Worm (Caenorhabditis elegans) whole organism, young adult: ENCODE results near the gene F15A4.2.
A peak's percentile ranks its signal among the peaks of the same experiment; 100 is the strongest.

Source experiments
- F33H1.4 ChIP-seq: fragments of 200-800 bp; sonication (Bioruptor generic); IDR thresholded peaks from 2 replicates; pipeline ENCODE4 v1.3.6; 2022; ENCODE audit warnings: missing genetic modification reagents, missing genetic modification characterization, missing compliant biosample characterization
- F37B4.10 ChIP-seq: fragments of 200-800 bp; sonication (Bioruptor generic); IDR thresholded peaks from 2 replicates; pipeline ENCODE4 v1.3.6; 2022; ENCODE audit warnings: missing genetic modification characterization, missing compliant biosample characterization
- F49E8.2 ChIP-seq: sonication (generic microtip); optimal IDR thresholded peaks from 3 replicates; lab custom pipeline; 2017; ENCODE audit warnings: missing genetic modification characterization, mild to moderate bottlenecking, missing compliant biosample characterization, antibody characterized with exemption, moderate library complexity; ENCODE audit not compliant: insufficient read depth
- F52B5.7 ChIP-seq: sonication (generic microtip); optimal IDR thresholded peaks from 2 replicates; lab custom pipeline; 2016; ENCODE audit warnings: mild to moderate bottlenecking, missing genetic modification characterization, missing compliant biosample characterization
- K12H6.12 ChIP-seq: fragments of 200-800 bp; sonication (Bioruptor generic); optimal IDR thresholded peaks from 2 replicates; lab custom pipeline; 2018; ENCODE audit warnings: mild to moderate bottlenecking, missing genetic modification characterization, missing compliant biosample characterization
- T07F8.4 ChIP-seq: sonication (generic microtip); optimal IDR thresholded peaks from 2 replicates; lab custom pipeline; 2016; ENCODE audit warnings: mild to moderate bottlenecking, missing genetic modification characterization, moderate library complexity, missing compliant biosample characterization
- Y56A3A.18 ChIP-seq: fragments of 200-800 bp; sonication (Bioruptor generic); IDR thresholded peaks from 2 replicates; pipeline ENCODE4 v1.3.6; 2022; ENCODE audit warnings: missing genetic modification reagents, missing genetic modification characterization, missing compliant biosample characterization
- ZK185.1 ChIP-seq: sonication (generic microtip); optimal IDR thresholded peaks from 2 replicates; lab custom pipeline; 2016; ENCODE audit warnings: mild to moderate bottlenecking, missing genetic modification characterization, missing compliant biosample characterization; ENCODE audit not compliant: poor library complexity, severe bottlenecking
- athp-1 ChIP-seq: sonication (generic microtip); optimal IDR thresholded peaks from 2 replicates; lab custom pipeline; 2017; ENCODE audit warnings: mild to moderate bottlenecking, missing genetic modification characterization, missing compliant biosample characterization
- bed-1 ChIP-seq: fragments of 200-800 bp; sonication (Bioruptor generic); IDR thresholded peaks from 2 replicates; pipeline ENCODE4 v1.3.6; 2022; ENCODE audit warnings: missing genetic modification reagents, missing genetic modification characterization, missing compliant biosample characterization
- ceh-100 ChIP-seq: fragments of 200-800 bp; sonication (Bioruptor generic); IDR thresholded peaks from 2 replicates; pipeline ENCODE4 v1.3.6; 2022; ENCODE audit warnings: missing genetic modification reagents, missing genetic modification characterization, missing compliant biosample characterization
- ceh-58 ChIP-seq: fragments of 200-800 bp; sonication (Bioruptor generic); IDR thresholded peaks from 2 replicates; pipeline ENCODE4 v1.3.6; 2022; ENCODE audit warnings: missing genetic modification characterization, missing compliant biosample characterization
- ceh-91 ChIP-seq: fragments of 200-800 bp; sonication (Bioruptor generic); IDR thresholded peaks from 2 replicates; pipeline ENCODE4 v1.3.6; 2022; ENCODE audit warnings: missing genetic modification reagents, missing genetic modification characterization, missing compliant biosample characterization
- dpl-1 ChIP-seq: fragments of 150-350 bp; optimal IDR thresholded peaks from 2 replicates; lab custom pipeline; 2014; ENCODE audit warnings: missing biosample characterization, missing genetic modification reagents, missing genetic modification characterization
- egrh-3 ChIP-seq: fragments of 200-800 bp; sonication (Bioruptor generic); IDR thresholded peaks from 2 replicates; pipeline ENCODE4 v1.3.6; 2022; ENCODE audit warnings: missing genetic modification reagents, missing genetic modification characterization, missing compliant biosample characterization
- hmg-20 ChIP-seq: fragments of 200-800 bp; sonication (Bioruptor generic); IDR thresholded peaks from 2 replicates; pipeline ENCODE4 v1.3.6; 2022; ENCODE audit warnings: missing genetic modification reagents, missing genetic modification characterization, missing compliant biosample characterization
- lag-1 ChIP-seq: fragments of 200-800 bp; sonication (Bioruptor generic); IDR thresholded peaks from 2 replicates; pipeline ENCODE4 v1.3.6; 2022; ENCODE audit warnings: missing genetic modification reagents, missing genetic modification characterization, missing compliant biosample characterization
- let-607 ChIP-seq, 2 experiments: fragments of 200-800 bp in 1 of 2; sonication (Bioruptor generic) in 1 of 2; sonication (generic microtip) in 1 of 2; optimal IDR thresholded peaks; 2 replicates each; lab custom pipeline; 2016 to 2018; ENCODE audit warnings: mild to moderate bottlenecking in 2 of 2, missing compliant biosample characterization in 2 of 2, missing genetic modification characterization in 2 of 2, moderate library complexity in 2 of 2, missing genotype in 1 of 2
- lin-26 ChIP-seq: fragments of 200-800 bp; sonication (Bioruptor generic); IDR thresholded peaks from 2 replicates; pipeline ENCODE4 v1.3.6; 2022; ENCODE audit warnings: missing genetic modification reagents, missing genetic modification characterization, missing compliant biosample characterization
- lin-54 ChIP-seq: fragments of 200-800 bp; sonication (Bioruptor generic); optimal IDR thresholded peaks from 2 replicates; lab custom pipeline; 2018; ENCODE audit warnings: mild to moderate bottlenecking, missing genetic modification characterization, missing compliant biosample characterization
- lsl-1 ChIP-seq: fragments of 200-800 bp; sonication (Bioruptor generic); optimal IDR thresholded peaks from 2 replicates; lab custom pipeline; 2018; ENCODE audit warnings: mild to moderate bottlenecking, missing genetic modification characterization, moderate library complexity, missing compliant biosample characterization
- mxl-1 ChIP-seq: sonication (generic microtip); optimal IDR thresholded peaks from 2 replicates; lab custom pipeline; 2016; ENCODE audit warnings: missing genetic modification characterization, missing compliant biosample characterization
- nhr-179 ChIP-seq: sonication (generic microtip); optimal IDR thresholded peaks from 2 replicates; lab custom pipeline; 2016; ENCODE audit warnings: mild to moderate bottlenecking, missing genetic modification characterization, missing compliant biosample characterization
- nhr-27 ChIP-seq: fragments of 200-800 bp; sonication (Bioruptor generic); optimal IDR thresholded peaks from 2 replicates; lab custom pipeline; 2018; ENCODE audit warnings: mild to moderate bottlenecking, missing genetic modification characterization, moderate library complexity, missing compliant biosample characterization
- nhr-80 ChIP-seq: sonication (generic microtip); optimal IDR thresholded peaks from 2 replicates; lab custom pipeline; 2016; ENCODE audit warnings: missing genetic modification characterization, missing compliant biosample characterization
- snpc-4 ChIP-seq, 5 experiments: fragments of 150-350 bp in 1 of 5; sonication (generic microtip) in 4 of 5; optimal IDR thresholded peaks; 2 replicates each; lab custom pipeline; 2014 to 2018; ENCODE audit warnings: missing genetic modification characterization in 5 of 5, missing biosample characterization in 3 of 5, antibody characterized with exemption in 2 of 5, mild to moderate bottlenecking in 2 of 5, missing compliant biosample characterization in 2 of 5, missing genotype in 2 of 5, moderate library complexity in 2 of 5, missing genetic modification reagents in 1 of 5
- tbp1 ChIP-seq: fragments of 200-800 bp; sonication (Bioruptor generic); optimal IDR thresholded peaks from 2 replicates; lab custom pipeline; 2018; ENCODE audit warnings: mild to moderate bottlenecking, missing genetic modification characterization, missing compliant biosample characterization
- tbx-9 ChIP-seq: sonication (generic microtip); optimal IDR thresholded peaks from 2 replicates; lab custom pipeline; 2016; ENCODE audit warnings: borderline replicate concordance, missing genetic modification characterization, inconsistent platforms, missing compliant biosample characterization
- xnd-1 ChIP-seq: sonication (generic microtip); optimal IDR thresholded peaks from 2 replicates; lab custom pipeline; 2016; ENCODE audit warnings: missing genotype, missing genetic modification reagents, missing genetic modification characterization, missing compliant biosample characterization

Gene F15A4.2

DNA sequence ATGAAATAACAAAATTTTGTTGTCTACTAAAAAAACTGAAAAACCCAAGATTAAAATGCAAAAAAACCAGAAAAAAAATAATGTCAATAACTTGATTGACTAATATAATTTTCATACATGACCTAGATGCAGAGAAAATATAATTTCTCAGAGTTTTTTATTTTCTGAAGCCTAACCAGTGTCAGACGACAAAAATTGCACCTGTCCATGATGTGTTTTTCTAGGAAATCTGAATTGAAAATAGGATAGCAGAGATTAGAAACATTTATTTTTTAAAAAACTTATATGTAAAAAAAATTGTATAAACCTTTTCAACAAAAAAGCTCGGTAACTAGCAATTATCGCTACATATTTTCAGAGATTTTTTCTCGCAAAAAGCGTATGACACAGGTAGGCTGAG lies 44.3 kb upstream of the F15A4.2 start:
- no peak for TF ChIP-seq F33H1.4 (GFP tag; lab: Robert Waterston, UW)
- no peak for TF ChIP-seq xnd-1 (tag; lab: Kevin White, UChicago)
- no peak for TF ChIP-seq egrh-3 (GFP tag; lab: Robert Waterston, UW)

DNA sequence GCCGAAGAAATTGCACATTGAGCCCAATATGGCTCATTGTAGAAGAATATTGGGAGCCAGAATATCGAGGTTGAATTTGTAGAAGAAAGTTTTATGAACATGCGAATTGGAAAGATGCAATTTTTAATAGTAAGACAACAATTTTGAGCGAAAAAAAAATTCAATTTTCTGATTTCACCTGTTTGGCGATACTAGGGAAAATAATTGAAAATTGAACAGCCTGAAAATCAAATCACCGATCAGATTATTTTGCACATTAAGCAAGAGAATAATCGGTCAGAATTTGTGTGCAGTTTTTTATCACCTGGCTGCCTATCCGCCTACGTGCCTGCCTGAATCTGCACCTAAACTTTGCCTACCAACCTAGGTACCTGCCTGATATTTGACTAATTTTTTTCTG lies 41.9 kb upstream of the F15A4.2 start, which contains the start of gene sre-26:
Gene sre-26 (minus strand): TSS at position 101 of the 400 bp plus-strand sequence.
- TF ChIP-seq nhr-179 (tag; lab: Kevin White, UChicago): no peak
- no peak for TF ChIP-seq snpc-4 (GFP tag; optimal IDR thresholded peaks at IDR 0.05; lab: Kevin White, UChicago)
- no peak for TF ChIP-seq snpc-4 (tag; optimal IDR thresholded peaks at IDR 0.05; lab: Kevin White, UChicago)
- no peak for TF ChIP-seq athp-1
- no peak for TF ChIP-seq ceh-91
- no peak for TF ChIP-seq let-607 (tag; optimal IDR thresholded peaks at IDR 0.05; lab: Kevin White, UChicago)
- no peak for TF ChIP-seq nhr-27 (tag; lab: Kevin White, UChicago)
- TF ChIP-seq Y56A3A.18 (GFP tag; lab: Robert Waterston, UW): no peak
- no peak for TF ChIP-seq lag-1
- no peak for TF ChIP-seq lin-54
- TF ChIP-seq F37B4.10 (GFP tag; lab: Robert Waterston, UW): no peak
- no peak for TF ChIP-seq F49E8.2 (tag; lab: Kevin White, UChicago)
- TF ChIP-seq ceh-58 (GFP tag; lab: Robert Waterston, UW): no peak
- no peak for TF ChIP-seq lsl-1 (GFP tag; lab: Kevin White, UChicago)
- no peak for TF ChIP-seq hmg-20 (GFP tag; lab: Robert Waterston, UW)
- no peak for TF ChIP-seq T07F8.4
- TF ChIP-seq ZK185.1: no peak

DNA sequence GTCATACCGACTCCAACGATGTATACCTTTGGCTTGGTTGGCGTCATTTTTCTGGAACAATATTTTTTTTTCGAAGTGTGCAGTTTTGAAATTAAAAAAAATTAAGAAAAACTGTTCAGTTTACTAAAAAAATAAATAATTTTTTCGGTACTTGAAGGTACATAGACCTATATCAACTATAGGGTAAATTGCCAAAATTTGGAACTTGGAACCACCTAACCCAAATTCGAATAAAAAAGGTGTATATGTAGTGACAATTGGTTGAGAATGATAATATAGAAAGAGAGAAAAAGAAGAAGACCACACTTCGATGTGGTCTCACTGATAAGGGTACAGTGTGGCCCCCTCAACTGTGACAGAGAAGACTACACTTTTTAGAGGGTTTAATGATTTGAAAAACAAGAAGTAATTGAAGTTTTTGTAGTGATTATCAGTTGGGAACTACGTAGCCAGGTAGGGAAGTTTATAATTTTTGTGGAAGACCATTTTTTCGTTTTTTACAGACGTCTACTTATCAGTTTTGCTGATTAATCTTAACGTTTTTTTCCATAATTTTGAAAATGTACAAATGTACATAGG lies 36.6 kb upstream of the F15A4.2 start, which contains the start of gene daf-22:
Gene daf-22 (minus strand): TSS at position 51 of the 579 bp plus-strand sequence.
- TF ChIP-seq F37B4.10 (GFP tag; lab: Robert Waterston, UW) (no peak), nhr-80 (peak; percentile 78), let-607 (tag; optimal IDR thresholded peaks at IDR 0.05; lab: Kevin White, UChicago) (peak in 1 of 2 experiments; percentile 23), lin-26 (GFP tag; lab: Robert Waterston, UW) (no peak)

DNA sequence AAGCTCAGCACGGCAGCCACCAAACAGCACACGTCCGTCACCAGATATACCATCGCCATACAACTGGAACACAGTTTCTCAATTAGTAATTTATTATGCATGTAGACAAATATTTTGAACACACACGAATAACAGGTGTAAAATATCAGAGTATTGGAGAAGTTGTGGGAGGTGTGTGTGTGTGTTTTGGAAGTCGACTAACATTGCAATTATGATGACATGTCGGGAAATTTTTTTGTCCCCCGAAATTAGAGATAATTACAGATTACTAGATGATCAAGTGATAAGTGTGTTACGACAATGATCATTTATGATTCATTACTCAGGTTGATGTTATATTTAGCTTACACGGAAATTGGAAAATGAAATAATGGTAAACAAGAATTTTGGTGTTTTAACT lies 32.6 kb upstream of the F15A4.2 start, which contains the start of gene Y57A10C.8:
Gene Y57A10C.8 (minus strand): TSS at position 101 of the 400 bp plus-strand sequence.
- TF ChIP-seq bed-1 (GFP tag; lab: Robert Waterston, UW) (no peak), ceh-100 (GFP tag; lab: Robert Waterston, UW) (no peak), ceh-91 (no peak), K12H6.12 (tag; lab: Kevin White, UChicago) (no peak), tbx-9 (tag; lab: Kevin White, UChicago) (no peak), F52B5.7 (no peak), dpl-1 (GFP tag; lab: Kevin White, UChicago) (no peak), tbp1 (no peak), nhr-80 (no peak)

DNA sequence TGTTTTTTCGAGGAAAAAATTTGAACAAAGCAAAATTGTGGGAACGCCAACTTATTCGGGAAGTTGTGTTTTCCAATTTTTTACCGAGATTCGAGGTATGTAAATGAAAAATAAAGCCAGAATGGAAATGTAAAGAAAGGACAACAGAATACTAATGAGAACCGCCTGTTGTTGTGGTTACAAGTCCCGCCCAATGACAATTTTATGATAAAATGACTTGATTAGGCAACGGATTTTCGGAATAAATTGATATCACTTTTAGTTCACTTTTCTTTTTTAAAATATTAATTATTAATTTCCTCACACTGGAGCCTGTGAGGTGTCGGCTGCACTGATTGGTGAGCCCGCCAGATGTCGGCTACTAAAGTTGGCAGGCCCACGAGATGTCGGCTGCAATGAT lies 30.0 kb upstream of the F15A4.2 start, which contains the start of gene dct-12:
Gene dct-12 (minus strand): TSS at position 101 of the 400 bp plus-strand sequence.
- no peak for TF ChIP-seq snpc-4 (GFP tag; optimal IDR thresholded peaks at IDR 0.05; lab: Kevin White, UChicago)
- TF ChIP-seq snpc-4 (tag; optimal IDR thresholded peaks at IDR 0.05; lab: Kevin White, UChicago): peak in 1 of 4 experiments; percentile 35
- no peak for TF ChIP-seq mxl-1 (tag; lab: Kevin White, UChicago)
